Fruit fly (Drosophila melanogaster) whole organism, wandering third instar larva: ENCODE measurements around the gene Wdr37.

Source experiments
- Abd-B ChIP-seq: fragments of >200 bp; optimal IDR thresholded peaks from 2 replicates; lab custom pipeline; 2017; ENCODE audit warnings: missing biosample characterization, missing genetic modification characterization
- CG32264 ChIP-seq: fragments of 200-800 bp; sonication (Bioruptor generic); optimal IDR thresholded peaks from 2 replicates; lab custom pipeline; 2016; ENCODE audit warnings: missing biosample characterization, missing genetic modification characterization
- Dfd ChIP-seq: fragments of >200 bp; optimal IDR thresholded peaks from 2 replicates; lab custom pipeline; 2017; ENCODE audit warnings: missing biosample characterization, missing genetic modification characterization
- HLH106 ChIP-seq: fragments of 200-800 bp; optimal IDR thresholded peaks from 3 replicates; lab custom pipeline; 2019; ENCODE audit warnings: missing biosample characterization, mild to moderate bottlenecking, missing genetic modification characterization, moderate library complexity
- Hr78 ChIP-seq: fragments of >200 bp; optimal IDR thresholded peaks from 2 replicates; lab custom pipeline; 2017; ENCODE audit warnings: missing biosample characterization, missing genetic modification characterization
- Myc ChIP-seq: fragments of >200 bp; optimal IDR thresholded peaks from 2 replicates; lab custom pipeline; 2017
- Sp1 ChIP-seq: fragments of 200-800 bp; sonication (Bioruptor generic); optimal IDR thresholded peaks from 3 replicates; lab custom pipeline; 2019; ENCODE audit warnings: missing biosample characterization, mild to moderate bottlenecking, missing genetic modification characterization, moderate library complexity
- dl ChIP-seq, 2 experiments: fragments of 175-275, 200-275 bp in 1 of 2; fragments of 200-275 bp in 1 of 2; sonication (Bioruptor generic); optimal IDR thresholded peaks; lab custom pipeline; 2018; ENCODE audit warnings: mild to moderate bottlenecking in 2 of 2, missing biosample characterization in 2 of 2, missing genetic modification characterization in 2 of 2, moderate library complexity in 2 of 2; ENCODE audit not compliant: partially characterized antibody in 2 of 2, insufficient read depth in 1 of 2
- fru ChIP-seq: fragments of 200-800 bp; sonication (Bioruptor generic); optimal IDR thresholded peaks from 3 replicates; lab custom pipeline; 2016; ENCODE audit warnings: missing biosample characterization, mild to moderate bottlenecking, missing genetic modification characterization
- jim ChIP-seq: fragments of 175-275, 200-325 bp; sonication (Bioruptor generic); optimal IDR thresholded peaks from 2 replicates; lab custom pipeline; 2016; ENCODE audit warnings: missing biosample characterization, mild to moderate bottlenecking, missing genetic modification characterization
- psq ChIP-seq: fragments of 200-800 bp; sonication (Bioruptor generic); optimal IDR thresholded peaks from 3 replicates; lab custom pipeline; 2017; ENCODE audit warnings: missing biosample characterization, mild to moderate bottlenecking, missing genetic modification characterization, moderate library complexity
- rgr ChIP-seq: fragments of 200-800 bp; sonication (Bioruptor generic); optimal IDR thresholded peaks from 3 replicates; lab custom pipeline; 2016; ENCODE audit warnings: missing biosample characterization, mild to moderate bottlenecking, missing genetic modification characterization
- sv ChIP-seq: fragments of 200-800 bp; sonication (Bioruptor generic); optimal IDR thresholded peaks from 3 replicates; lab custom pipeline; 2016; ENCODE audit warnings: missing biosample characterization, missing genetic modification characterization

DNA sequence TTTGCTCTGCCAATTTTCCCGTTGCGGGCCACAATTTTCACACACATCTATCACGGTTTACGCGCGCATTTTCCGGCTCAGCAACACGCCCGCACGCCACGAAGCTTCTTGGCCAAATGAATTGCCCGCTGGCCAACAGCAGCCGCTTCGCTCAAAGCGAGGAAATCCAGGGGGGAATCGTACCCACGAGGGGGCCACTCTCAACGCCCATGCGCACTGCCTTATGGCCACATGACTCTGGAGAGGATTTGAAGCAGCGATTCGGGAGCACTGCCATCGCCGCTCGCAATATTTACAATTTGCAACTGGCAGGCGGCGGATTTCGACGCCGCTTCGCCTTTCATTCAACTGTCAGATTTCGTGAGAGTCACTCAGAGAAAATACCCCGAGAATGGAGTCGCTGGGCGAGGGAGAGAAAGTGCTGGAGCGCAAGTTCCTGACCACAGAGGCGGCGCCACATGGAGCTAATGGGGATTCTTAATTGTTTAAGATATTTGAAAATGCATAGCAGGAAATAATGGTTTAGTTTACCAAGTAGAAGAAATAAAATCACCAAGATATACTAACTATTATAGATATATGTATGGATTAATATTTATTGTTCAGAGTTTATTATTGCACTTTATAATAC is 41.8 kb downstream of the Wdr37 start, which contains the start of gene CG15803:
- TF ChIP-seq HLH106 (tag; lab: Kevin White, UChicago) (no peak), rgr (GFP tag; lab: Kevin White, UChicago) (no peak), fru (GFP tag; lab: Kevin White, UChicago) (no peak), Hr78 (no peak), sv (no peak), psq (GFP tag; lab: Kevin White, UChicago) (no peak), Dfd (GFP tag; lab: Kevin White, UChicago) (no peak), CG32264 (no peak), dl (GFP tag; optimal IDR thresholded peaks at IDR 0.05; lab: Kevin White, UChicago; ENCODE audit: insufficient read depth in 1 of 2, partially characterized antibody in 2 of 2) (no peak), Sp1 (no peak), jim (GFP tag; lab: Kevin White, UChicago) (no peak), Myc (lab: Kevin White, UChicago) (no peak), Abd-B (GFP tag; lab: Kevin White, UChicago) (no peak)
